Fruit fly (Drosophila melanogaster): ENCODE data around the gene NimB4.

DNA sequence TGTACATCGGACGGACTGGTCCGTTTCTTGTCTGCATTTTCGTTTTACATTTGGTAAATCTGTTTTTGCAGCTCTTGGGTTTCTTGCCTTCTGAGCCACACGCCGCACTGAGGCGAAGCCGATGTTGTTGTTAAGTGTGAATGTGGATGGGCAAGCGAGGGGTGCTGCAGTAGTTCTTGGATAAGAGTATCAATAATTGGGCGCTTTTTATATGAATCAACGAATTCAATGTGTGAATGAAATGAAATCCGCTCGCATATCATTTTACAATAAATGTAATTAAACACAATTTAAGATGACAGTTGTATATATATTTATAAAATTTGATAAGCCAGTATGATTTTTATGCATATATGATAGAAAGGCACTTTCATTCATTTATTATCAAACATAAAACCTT, 41.3 kb downstream of the NimB4 start:
- TF ChIP-seq psq (optimal IDR thresholded peaks at IDR 0.05) (no peak), h (optimal IDR thresholded peaks at IDR 0.05) (no peak), ttk (optimal IDR thresholded peaks at IDR 0.05) (no peak), insv (optimal IDR thresholded peaks at IDR 0.05) (no peak), Myc (optimal IDR thresholded peaks at IDR 0.05) (no peak)
